Worm (Caenorhabditis elegans) whole organism, young adult: Measurements from ENCODE around the gene rps-21.
A peak's percentile ranks its signal among the peaks of the same experiment; 100 is the strongest.

ENCODE experiments used
- B0035.1 ChIP-seq: sonication (generic microtip); optimal IDR thresholded peaks from 2 replicates; lab custom pipeline; 2016; ENCODE audit warnings: missing genetic modification characterization, mild to moderate bottlenecking, missing compliant biosample characterization, missing genotype, missing genetic modification reagents
- B0336.3 ChIP-seq: fragments of 200-800 bp; sonication (Bioruptor generic); IDR thresholded peaks from 2 replicates; pipeline ENCODE4 v1.3.6; 2022; ENCODE audit warnings: missing genetic modification characterization, missing compliant biosample characterization
- F10E7.11 ChIP-seq: sonication (generic microtip); optimal IDR thresholded peaks from 2 replicates; lab custom pipeline; 2017; ENCODE audit warnings: mild to moderate bottlenecking, missing genetic modification characterization, moderate library complexity, missing compliant biosample characterization
- F39B2.1 ChIP-seq: fragments of 200-800 bp; sonication (Bioruptor generic); IDR thresholded peaks from 2 replicates; pipeline ENCODE4 v1.3.6; 2022; ENCODE audit warnings: missing genetic modification reagents, missing genetic modification characterization, missing compliant biosample characterization
- T07F8.4 ChIP-seq: sonication (generic microtip); optimal IDR thresholded peaks from 2 replicates; lab custom pipeline; 2016; ENCODE audit warnings: mild to moderate bottlenecking, missing genetic modification characterization, moderate library complexity, missing compliant biosample characterization
- T26A5.8 ChIP-seq: sonication (generic microtip); optimal IDR thresholded peaks from 2 replicates; lab custom pipeline; 2016; ENCODE audit warnings: missing genetic modification characterization, missing compliant biosample characterization
- ZK185.1 ChIP-seq: sonication (generic microtip); optimal IDR thresholded peaks from 2 replicates; lab custom pipeline; 2016; ENCODE audit warnings: mild to moderate bottlenecking, missing genetic modification characterization, missing compliant biosample characterization; ENCODE audit not compliant: poor library complexity, severe bottlenecking
- ama-1 ChIP-seq, 3 experiments: fragments of 150-350 bp in 1 of 3; sonication (generic microtip) in 2 of 3; optimal IDR thresholded peaks; 2 replicates each; lab custom pipeline; 2014 to 2018; ENCODE audit warnings: missing biosample characterization in 2 of 3, missing genetic modification characterization in 2 of 3, missing genetic modification reagents in 2 of 3
- aptf-3 ChIP-seq: fragments of 200-800 bp; sonication (Bioruptor generic); IDR thresholded peaks from 2 replicates; pipeline ENCODE4 v1.3.6; 2022; ENCODE audit warnings: missing genetic modification characterization, missing compliant biosample characterization
- athp-1 ChIP-seq: sonication (generic microtip); optimal IDR thresholded peaks from 2 replicates; lab custom pipeline; 2017; ENCODE audit warnings: mild to moderate bottlenecking, missing genetic modification characterization, missing compliant biosample characterization
- bed-1 ChIP-seq: fragments of 200-800 bp; sonication (Bioruptor generic); IDR thresholded peaks from 2 replicates; pipeline ENCODE4 v1.3.6; 2022; ENCODE audit warnings: missing genetic modification reagents, missing genetic modification characterization, missing compliant biosample characterization
- cebp-1 ChIP-seq, 2 experiments: fragments of 200-800 bp in 1 of 2; sonication (Bioruptor generic) in 1 of 2; sonication (generic microtip) in 1 of 2; IDR thresholded peaks in 1 of 2; optimal IDR thresholded peaks in 1 of 2; 2 replicates each; pipeline versions ENCODE4 v1.3.6 to Lab custom; 2017 to 2022; ENCODE audit warnings: missing compliant biosample characterization in 2 of 2, missing genetic modification characterization in 2 of 2, mild to moderate bottlenecking in 1 of 2, missing genetic modification reagents in 1 of 2, moderate library complexity in 1 of 2
- cebp-2 ChIP-seq: fragments of 200-800 bp; sonication (Bioruptor generic); IDR thresholded peaks from 2 replicates; pipeline ENCODE4 v1.3.6; 2022; ENCODE audit warnings: missing genetic modification characterization, missing compliant biosample characterization
- chd-7 ChIP-seq: sonication (generic microtip); optimal IDR thresholded peaks from 2 replicates; lab custom pipeline; 2016; ENCODE audit warnings: mild to moderate bottlenecking, missing genetic modification characterization, moderate library complexity, missing compliant biosample characterization
- dox-1 ChIP-seq: fragments of 200-800 bp; sonication (Bioruptor generic); IDR thresholded peaks from 2 replicates; pipeline ENCODE4 v1.3.6; 2022; ENCODE audit warnings: missing genetic modification reagents, missing genetic modification characterization, missing compliant biosample characterization
- efl-1 ChIP-seq: fragments of 150-350 bp; optimal IDR thresholded peaks from 2 replicates; lab custom pipeline; 2014; ENCODE audit warnings: missing biosample characterization, missing genetic modification reagents, missing genetic modification characterization
- egl-44 ChIP-seq: fragments of 200-800 bp; sonication (Bioruptor generic); IDR thresholded peaks from 2 replicates; pipeline ENCODE4 v1.3.6; 2022; ENCODE audit warnings: missing genetic modification reagents, missing genetic modification characterization, missing compliant biosample characterization
- fkh-3 ChIP-seq: sonication (generic microtip); optimal IDR thresholded peaks from 2 replicates; lab custom pipeline; 2016; ENCODE audit warnings: mild to moderate bottlenecking, missing genetic modification characterization, missing compliant biosample characterization
- hmg-1.2 ChIP-seq: fragments of 200-800 bp; sonication (Bioruptor generic); IDR thresholded peaks from 2 replicates; pipeline ENCODE4 v1.3.6; 2022; ENCODE audit warnings: missing genetic modification reagents, missing genetic modification characterization, missing compliant biosample characterization
- hsf-1 ChIP-seq: fragments of 200-800 bp; sonication (Bioruptor generic); IDR thresholded peaks from 2 replicates; pipeline ENCODE4 v1.3.6; 2022; ENCODE audit warnings: missing genetic modification reagents, missing genetic modification characterization, missing compliant biosample characterization
- let-607 ChIP-seq, 2 experiments: fragments of 200-800 bp in 1 of 2; sonication (Bioruptor generic) in 1 of 2; sonication (generic microtip) in 1 of 2; optimal IDR thresholded peaks; 2 replicates each; lab custom pipeline; 2016 to 2018; ENCODE audit warnings: mild to moderate bottlenecking in 2 of 2, missing compliant biosample characterization in 2 of 2, missing genetic modification characterization in 2 of 2, moderate library complexity in 2 of 2, missing genotype in 1 of 2
- lin-26 ChIP-seq: fragments of 200-800 bp; sonication (Bioruptor generic); IDR thresholded peaks from 2 replicates; pipeline ENCODE4 v1.3.6; 2022; ENCODE audit warnings: missing genetic modification reagents, missing genetic modification characterization, missing compliant biosample characterization
- lin-35 ChIP-seq, 3 experiments: fragments of 150-350 bp in 2 of 3; sonication (generic microtip) in 1 of 3; optimal IDR thresholded peaks; 2 replicates each; lab custom pipeline; 2014 to 2018; ENCODE audit warnings: missing biosample characterization in 3 of 3, missing genetic modification characterization in 3 of 3, missing genetic modification reagents in 3 of 3
- lin-54 ChIP-seq: fragments of 200-800 bp; sonication (Bioruptor generic); optimal IDR thresholded peaks from 2 replicates; lab custom pipeline; 2018; ENCODE audit warnings: mild to moderate bottlenecking, missing genetic modification characterization, missing compliant biosample characterization
- madf-3 ChIP-seq: fragments of 200-800 bp; sonication (Bioruptor generic); IDR thresholded peaks from 2 replicates; pipeline ENCODE4 v1.3.6; 2022; ENCODE audit warnings: missing genetic modification reagents, missing genetic modification characterization, missing compliant biosample characterization
- madf-6 ChIP-seq: fragments of 200-800 bp; sonication (Bioruptor generic); IDR thresholded peaks from 2 replicates; pipeline ENCODE4 v1.3.6; 2022; ENCODE audit warnings: missing genetic modification reagents, missing genetic modification characterization, missing compliant biosample characterization
- mcd-1 ChIP-seq: fragments of 200-800 bp; sonication (Bioruptor generic); IDR thresholded peaks from 2 replicates; pipeline ENCODE4 v1.3.6; 2022; ENCODE audit warnings: missing genetic modification reagents, missing genetic modification characterization, missing compliant biosample characterization
- nfyb-1 ChIP-seq: fragments of 200-800 bp; sonication (Bioruptor generic); IDR thresholded peaks from 2 replicates; pipeline ENCODE4 v1.3.6; 2022; ENCODE audit warnings: missing genetic modification reagents, missing genetic modification characterization, missing compliant biosample characterization
- nhr-120 ChIP-seq: fragments of 200-800 bp; sonication (Bioruptor generic); IDR thresholded peaks from 2 replicates; pipeline ENCODE4 v1.3.6; 2022; ENCODE audit warnings: missing genetic modification characterization, missing compliant biosample characterization
- nhr-80 ChIP-seq: sonication (generic microtip); optimal IDR thresholded peaks from 2 replicates; lab custom pipeline; 2016; ENCODE audit warnings: missing genetic modification characterization, missing compliant biosample characterization
- repo-1 ChIP-seq: sonication (generic microtip); optimal IDR thresholded peaks from 2 replicates; lab custom pipeline; 2017; ENCODE audit warnings: mild to moderate bottlenecking, missing genetic modification characterization, missing compliant biosample characterization
- snpc-4 ChIP-seq, 5 experiments: fragments of 150-350 bp in 1 of 5; sonication (generic microtip) in 4 of 5; optimal IDR thresholded peaks; 2 replicates each; lab custom pipeline; 2014 to 2018; ENCODE audit warnings: missing genetic modification characterization in 5 of 5, missing biosample characterization in 3 of 5, antibody characterized with exemption in 2 of 5, mild to moderate bottlenecking in 2 of 5, missing compliant biosample characterization in 2 of 5, missing genotype in 2 of 5, moderate library complexity in 2 of 5, missing genetic modification reagents in 1 of 5
- xnd-1 ChIP-seq: sonication (generic microtip); optimal IDR thresholded peaks from 2 replicates; lab custom pipeline; 2016; ENCODE audit warnings: missing genotype, missing genetic modification reagents, missing genetic modification characterization, missing compliant biosample characterization
- ztf-25 ChIP-seq: fragments of 200-800 bp; sonication (Bioruptor generic); IDR thresholded peaks from 2 replicates; pipeline ENCODE4 v1.3.6; 2022; ENCODE audit warnings: missing genetic modification reagents, missing genetic modification characterization, missing compliant biosample characterization

Gene rps-21

ce11 chrIII:7197973-7198372 is 8.5 kb upstream of the rps-21 start, which contains the start of gene exos-9:
Gene exos-9, minus strand, starts transcription at chrIII:7198073.
- no peak for TF ChIP-seq snpc-4 (GFP tag; optimal IDR thresholded peaks at IDR 0.05; lab: Kevin White, UChicago)
- peak in 1 of 4 experiments; percentile 19 for TF ChIP-seq snpc-4 (tag; optimal IDR thresholded peaks at IDR 0.05; lab: Kevin White, UChicago)
- TF ChIP-seq efl-1 (GFP tag; lab: Kevin White, UChicago): no peak
- TF ChIP-seq lin-54 (GFP tag; lab: Kevin White, UChicago): peak; percentile 2
- TF ChIP-seq, all 124 proteins: peak for 2

ce11 chrIII:7195325-7195724 is 5.9 kb upstream of the rps-21 start, which contains the start of gene F37C12.18:
Gene F37C12.18, minus strand, starts transcription at chrIII:7195425.
- TF ChIP-seq F39B2.1 (GFP tag; lab: Robert Waterston, UW): no peak
- no peak for TF ChIP-seq lin-26 (GFP tag; lab: Robert Waterston, UW)
- TF ChIP-seq, all 124 proteins: peak for 0

ce11 chrIII:7192942-7193665 is 3.7 kb upstream of the rps-21 start, which contains the start of gene mec-14:
Gene mec-14, minus strand, starts transcription at chrIII:7192992.
- peak; percentile 54; the same call in 1 of the 2 replicates for TF ChIP-seq hmg-1.2 (GFP tag; lab: Robert Waterston, UW)
- no peak for TF ChIP-seq aptf-3 (GFP tag; lab: Robert Waterston, UW)
- no peak for TF ChIP-seq T26A5.8 (tag; lab: Kevin White, UChicago)
- no peak for TF ChIP-seq egl-44 (GFP tag; lab: Robert Waterston, UW)
- no peak for TF ChIP-seq chd-7

- TF ChIP-seq hmg-1.2 (GFP tag; lab: Robert Waterston, UW) (peak; percentile 15; the same call in 1 of the 2 replicates), snpc-4 (GFP tag; optimal IDR thresholded peaks at IDR 0.05; lab: Kevin White, UChicago) (no peak), snpc-4 (tag; optimal IDR thresholded peaks at IDR 0.05; lab: Kevin White, UChicago) (no peak), B0336.3 (GFP tag; lab: Robert Waterston, UW) (peak; percentile 62), aptf-3 (GFP tag; lab: Robert Waterston, UW) (0 out of 2 replicates have a peak, but pooled peaks have one; percentile 17), madf-3 (GFP tag; lab: Robert Waterston, UW) (0 out of 2 replicates have a peak, but pooled peaks have one; percentile 19), lin-26 (GFP tag; lab: Robert Waterston, UW) (0 out of 2 replicates have a peak, but pooled peaks have one; percentile 29), T07F8.4 (no peak), let-607 (tag; optimal IDR thresholded peaks at IDR 0.05; lab: Kevin White, UChicago) (peak in 1 of 2 experiments; percentile 24), cebp-1 (GFP tag; IDR thresholded peaks at IDR 0.05; lab: Robert Waterston, UW) (no peak), cebp-1 (tag; optimal IDR thresholded peaks at IDR 0.05; lab: Kevin White, UChicago) (peak; percentile 19), nhr-120 (GFP tag; lab: Robert Waterston, UW) (no peak), cebp-2 (GFP tag; lab: Robert Waterston, UW) (0 out of 2 replicates have a peak, but pooled peaks have one; percentile 63), xnd-1 (tag; lab: Kevin White, UChicago) (no peak), bed-1 (no peak), hsf-1 (GFP tag; lab: Robert Waterston, UW) (peak; percentile 48; the same call in 1 of the 2 replicates), ztf-25 (0 out of 2 replicates have a peak, but pooled peaks have one; percentile 22), ZK185.1 (tag; lab: Kevin White, UChicago) (peak; percentile 25), fkh-3 (tag; lab: Kevin White, UChicago) (no peak), repo-1 (tag; lab: Kevin White, UChicago) (peak; percentile 47), madf-6 (GFP tag; lab: Robert Waterston, UW) (peak; percentile 43; the same call in 1 of the 2 replicates), mcd-1 (0 out of 2 replicates have a peak, but pooled peaks have one; percentile 6), F10E7.11 (no peak), lin-35 (GFP tag; optimal IDR thresholded peaks at IDR 0.05; lab: Kevin White, UChicago) (no peak), ama-1 (optimal IDR thresholded peaks at IDR 0.05; lab: Kevin White, UChicago) (no peak), ama-1 (GFP tag; optimal IDR thresholded peaks at IDR 0.05; lab: Kevin White, UChicago) (peak in 1 of 2 experiments; percentile 25), nhr-80 (tag; lab: Kevin White, UChicago) (peak; percentile 72), dox-1 (GFP tag; lab: Robert Waterston, UW) (peak; percentile 51), nfyb-1 (0 out of 2 replicates have a peak, but pooled peaks have one; percentile 8), athp-1 (no peak), B0035.1 (tag; lab: Kevin White, UChicago) (no peak)
- TF ChIP-seq, all 124 proteins: peak for 18
Observed at ce11 chrIII:7188300-7189052, 955 bp downstream of the rps-21 start, which contains the start of the genes F37C12.21 and F37C12.10. Gene F37C12.21, plus strand, starts transcription at chrIII:7188357. Gene F37C12.10, minus strand, starts transcription at chrIII:7188384.
